Fruit fly (Drosophila melanogaster): Measurements from ENCODE around the gene Myo61F.

Gene Myo61F

dm6 chr3L:1318241-1318640 lies at the start of gene Myo61F:
Gene Myo61F, plus strand, starts transcription at chr3L:1318480.
- TF ChIP-seq usp (GFP tag; optimal IDR thresholded peaks at IDR 0.05) (no peak), EcR (GFP tag; optimal IDR thresholded peaks at IDR 0.05) (no peak), pan (optimal IDR thresholded peaks at IDR 0.05) (no peak)

- TF ChIP-seq EcR (GFP tag; optimal IDR thresholded peaks at IDR 0.05) = no peak
- no peak for TF ChIP-seq Dll (optimal IDR thresholded peaks at IDR 0.05)
- TF ChIP-seq CG8478 (optimal IDR thresholded peaks at IDR 0.05) = no peak
- TF ChIP-seq psq (optimal IDR thresholded peaks at IDR 0.05) = no peak
- no peak for TF ChIP-seq usp (GFP tag; optimal IDR thresholded peaks at IDR 0.05)
- no peak for TF ChIP-seq pan (optimal IDR thresholded peaks at IDR 0.05)
These were observed 49.3 kb upstream of the Myo61F start for dm6 chr3L:1269013-1269412.

- TF ChIP-seq EcR (GFP tag; optimal IDR thresholded peaks at IDR 0.05) (no peak), CG8478 (optimal IDR thresholded peaks at IDR 0.05) (no peak), pan (optimal IDR thresholded peaks at IDR 0.05) (no peak), usp (GFP tag; optimal IDR thresholded peaks at IDR 0.05) (no peak), psq (optimal IDR thresholded peaks at IDR 0.05) (no peak)
These were observed 42.5 kb upstream of the Myo61F start, which contains the start of gene CG32333 for dm6 chr3L:1275767-1276166. Gene CG32333, plus strand, starts transcription at chr3L:1275956.

- no peak for TF ChIP-seq usp (GFP tag; optimal IDR thresholded peaks at IDR 0.05)
- no peak for TF ChIP-seq Dll (optimal IDR thresholded peaks at IDR 0.05)
- no peak for TF ChIP-seq pan (optimal IDR thresholded peaks at IDR 0.05)
- no peak for TF ChIP-seq CG8478 (optimal IDR thresholded peaks at IDR 0.05)
- no peak for TF ChIP-seq EcR (GFP tag; optimal IDR thresholded peaks at IDR 0.05)
- no peak for TF ChIP-seq psq (optimal IDR thresholded peaks at IDR 0.05)
These were observed 40.3 kb upstream of the Myo61F start for dm6 chr3L:1277937-1278336.

dm6 chr3L:1279685-1280084 lies 38.6 kb upstream of the Myo61F start:
- no peak for TF ChIP-seq usp (GFP tag; optimal IDR thresholded peaks at IDR 0.05)
- TF ChIP-seq EcR (GFP tag; optimal IDR thresholded peaks at IDR 0.05) = no peak
- no peak for TF ChIP-seq Dll (optimal IDR thresholded peaks at IDR 0.05)
- no peak for TF ChIP-seq CG8478 (optimal IDR thresholded peaks at IDR 0.05)
- TF ChIP-seq pan (optimal IDR thresholded peaks at IDR 0.05) = no peak
- TF ChIP-seq psq (optimal IDR thresholded peaks at IDR 0.05) = no peak

dm6 chr3L:1280890-1281622 lies 37.2 kb upstream of the Myo61F start:
- TF ChIP-seq psq (optimal IDR thresholded peaks at IDR 0.05) (no peak), CG8478 (optimal IDR thresholded peaks at IDR 0.05) (no peak), pan (optimal IDR thresholded peaks at IDR 0.05) (no peak), usp (GFP tag; optimal IDR thresholded peaks at IDR 0.05) (no peak), Dll (optimal IDR thresholded peaks at IDR 0.05) (no peak), EcR (GFP tag; optimal IDR thresholded peaks at IDR 0.05) (no peak)

- no peak for TF ChIP-seq pan (optimal IDR thresholded peaks at IDR 0.05)
- no peak for TF ChIP-seq CG8478 (optimal IDR thresholded peaks at IDR 0.05)
- TF ChIP-seq EcR (GFP tag; optimal IDR thresholded peaks at IDR 0.05) = no peak
- no peak for TF ChIP-seq psq (optimal IDR thresholded peaks at IDR 0.05)
- no peak for TF ChIP-seq usp (GFP tag; optimal IDR thresholded peaks at IDR 0.05)
- no peak for TF ChIP-seq Dll (optimal IDR thresholded peaks at IDR 0.05)
These were observed 23.4 kb upstream of the Myo61F start for dm6 chr3L:1294835-1295234.

dm6 chr3L:1295693-1296092 lies 22.6 kb upstream of the Myo61F start, which contains the start of gene Rabex-5:
Gene Rabex-5, plus strand, starts transcription at chr3L:1295913.
- no peak for TF ChIP-seq usp (GFP tag; optimal IDR thresholded peaks at IDR 0.05)
- TF ChIP-seq Dll (optimal IDR thresholded peaks at IDR 0.05) = no peak
- TF ChIP-seq CG8478 (optimal IDR thresholded peaks at IDR 0.05) = no peak
- no peak for TF ChIP-seq psq (optimal IDR thresholded peaks at IDR 0.05)
- TF ChIP-seq pan (optimal IDR thresholded peaks at IDR 0.05) = no peak
- TF ChIP-seq EcR (GFP tag; optimal IDR thresholded peaks at IDR 0.05) = no peak

dm6 chr3L:1298509-1298908 lies 19.8 kb upstream of the Myo61F start, which contains the start of gene scf:
Gene scf, plus strand, starts transcription at chr3L:1298672.
- no peak for TF ChIP-seq pan (optimal IDR thresholded peaks at IDR 0.05)
- no peak for TF ChIP-seq usp (GFP tag; optimal IDR thresholded peaks at IDR 0.05)
- no peak for TF ChIP-seq psq (optimal IDR thresholded peaks at IDR 0.05)
- TF ChIP-seq Dll (optimal IDR thresholded peaks at IDR 0.05) = no peak

- TF ChIP-seq CG8478 (optimal IDR thresholded peaks at IDR 0.05) = no peak
- TF ChIP-seq usp (GFP tag; optimal IDR thresholded peaks at IDR 0.05) = no peak
- TF ChIP-seq Dll (optimal IDR thresholded peaks at IDR 0.05) = no peak
- no peak for TF ChIP-seq psq (optimal IDR thresholded peaks at IDR 0.05)
- no peak for TF ChIP-seq pan (optimal IDR thresholded peaks at IDR 0.05)
- no peak for TF ChIP-seq EcR (GFP tag; optimal IDR thresholded peaks at IDR 0.05)
These were observed 18.1 kb upstream of the Myo61F start for dm6 chr3L:1300076-1300635.

dm6 chr3L:1302234-1302949 lies 15.9 kb upstream of the Myo61F start, which contains the start of the genes Rac1 and Acat2:
Gene Rac1, minus strand, starts transcription at chr3L:1302683.
Gene Acat2, plus strand, starts transcription at chr3L:1302944.
- no peak for TF ChIP-seq EcR (GFP tag; optimal IDR thresholded peaks at IDR 0.05)
- TF ChIP-seq Dll (optimal IDR thresholded peaks at IDR 0.05) = no peak
- no peak for TF ChIP-seq pan (optimal IDR thresholded peaks at IDR 0.05)
- TF ChIP-seq CG8478 (optimal IDR thresholded peaks at IDR 0.05) = no peak
- no peak for TF ChIP-seq usp (GFP tag; optimal IDR thresholded peaks at IDR 0.05)
- TF ChIP-seq psq (optimal IDR thresholded peaks at IDR 0.05) = no peak

dm6 chr3L:1302950-1303352 lies 15.3 kb upstream of the Myo61F start:
- TF ChIP-seq CG8478 (optimal IDR thresholded peaks at IDR 0.05) (no peak), psq (optimal IDR thresholded peaks at IDR 0.05) (no peak), usp (GFP tag; optimal IDR thresholded peaks at IDR 0.05) (no peak), Dll (optimal IDR thresholded peaks at IDR 0.05) (no peak), EcR (GFP tag; optimal IDR thresholded peaks at IDR 0.05) (no peak), pan (optimal IDR thresholded peaks at IDR 0.05) (no peak)
